Worm (Caenorhabditis elegans) whole organism, late embryonic: ENCODE results near the gene atl-1.

ENCODE experiments used
- C08G9.2 ChIP-seq: sonication (generic microtip); optimal IDR thresholded peaks from 2 replicates; lab custom pipeline; 2016; ENCODE audit warnings: mild to moderate bottlenecking, missing genetic modification characterization, moderate library complexity, missing compliant biosample characterization
- K02D7.2 ChIP-seq: sonication (generic microtip); optimal IDR thresholded peaks from 2 replicates; lab custom pipeline; 2017; ENCODE audit warnings: mild to moderate bottlenecking, missing genetic modification characterization, missing compliant biosample characterization
- K09A11.1 ChIP-seq: sonication (generic microtip); optimal IDR thresholded peaks from 2 replicates; lab custom pipeline; 2017; ENCODE audit warnings: antibody characterized with exemption, mild to moderate bottlenecking, missing genetic modification characterization, missing compliant biosample characterization; ENCODE audit not compliant: insufficient read depth
- T23F11.4 ChIP-seq: fragments of 200-800 bp; sonication (Bioruptor generic); optimal IDR thresholded peaks from 2 replicates; lab custom pipeline; 2018; ENCODE audit warnings: mild to moderate bottlenecking, missing genetic modification characterization, missing compliant biosample characterization
- ceh-2 ChIP-seq: sonication (generic microtip); optimal IDR thresholded peaks from 2 replicates; lab custom pipeline; 2016; ENCODE audit warnings: missing genotype, missing genetic modification characterization, missing compliant biosample characterization
- ceh-22 ChIP-seq: sonication (generic microtip); optimal IDR thresholded peaks from 2 replicates; lab custom pipeline; 2017; ENCODE audit warnings: missing biosample characterization, missing genetic modification characterization
- ceh-24 ChIP-seq: sonication (generic microtip); optimal IDR thresholded peaks from 2 replicates; lab custom pipeline; 2016; ENCODE audit warnings: mild to moderate bottlenecking, missing genetic modification characterization, missing compliant biosample characterization
- ceh-30 ChIP-seq: fragments of 150-350 bp; optimal IDR thresholded peaks from 2 replicates; lab custom pipeline; 2014; ENCODE audit warnings: missing biosample characterization, missing genetic modification characterization
- ceh-34 ChIP-seq: sonication (generic microtip); optimal IDR thresholded peaks from 2 replicates; lab custom pipeline; 2016; ENCODE audit warnings: mild to moderate bottlenecking, missing genetic modification characterization, missing compliant biosample characterization
- ceh-48 ChIP-seq: sonication (generic microtip); optimal IDR thresholded peaks from 2 replicates; lab custom pipeline; 2016; ENCODE audit warnings: missing genetic modification characterization, inconsistent platforms, missing compliant biosample characterization
- ceh-6 ChIP-seq: fragments of 200-800 bp; sonication (Bioruptor generic); optimal IDR thresholded peaks from 2 replicates; lab custom pipeline; 2018; ENCODE audit warnings: mild to moderate bottlenecking, missing genetic modification characterization, missing compliant biosample characterization
- elt-4 ChIP-seq: sonication (generic microtip); optimal IDR thresholded peaks from 2 replicates; lab custom pipeline; 2016; ENCODE audit warnings: missing genetic modification characterization, missing compliant biosample characterization
- eyg-1 ChIP-seq: sonication (generic microtip); optimal IDR thresholded peaks from 2 replicates; lab custom pipeline; 2016; ENCODE audit warnings: missing genotype, missing genetic modification characterization, missing compliant biosample characterization
- fkh-10 ChIP-seq: fragments of 150-350 bp; optimal IDR thresholded peaks from 2 replicates; lab custom pipeline; 2014; ENCODE audit warnings: missing biosample characterization, missing genetic modification reagents, missing genetic modification characterization
- fkh-6 ChIP-seq: sonication (generic microtip); optimal IDR thresholded peaks from 2 replicates; lab custom pipeline; 2016; ENCODE audit warnings: missing genetic modification characterization, missing compliant biosample characterization
- gmeb-2 ChIP-seq: sonication (generic microtip); optimal IDR thresholded peaks from 2 replicates; lab custom pipeline; 2016; ENCODE audit warnings: missing genetic modification characterization, inconsistent platforms, missing compliant biosample characterization
- hlh-15 ChIP-seq: sonication (generic microtip); optimal IDR thresholded peaks from 2 replicates; lab custom pipeline; 2016; ENCODE audit warnings: missing genetic modification characterization, missing compliant biosample characterization
- hlh-6 ChIP-seq: sonication (generic microtip); optimal IDR thresholded peaks from 2 replicates; lab custom pipeline; 2016; ENCODE audit warnings: missing genotype, missing genetic modification characterization, missing compliant biosample characterization
- lim-6 ChIP-seq: sonication (generic microtip); optimal IDR thresholded peaks from 2 replicates; lab custom pipeline; 2016; ENCODE audit warnings: missing genetic modification characterization, missing compliant biosample characterization
- madf-2 ChIP-seq: sonication (generic microtip); optimal IDR thresholded peaks from 2 replicates; lab custom pipeline; 2017; ENCODE audit warnings: missing genetic modification characterization, missing compliant biosample characterization
- nfya-1 ChIP-seq: sonication (generic microtip); optimal IDR thresholded peaks from 2 replicates; lab custom pipeline; 2017; ENCODE audit warnings: missing genetic modification characterization, mild to moderate bottlenecking, missing compliant biosample characterization, antibody characterized with exemption, moderate library complexity
- nhr-11 ChIP-seq: fragments of 150-350 bp; optimal IDR thresholded peaks from 2 replicates; lab custom pipeline; 2014; ENCODE audit warnings: missing biosample characterization, missing genetic modification characterization
- nhr-232 ChIP-seq: sonication (generic microtip); optimal IDR thresholded peaks from 2 replicates; lab custom pipeline; 2016; ENCODE audit warnings: missing genetic modification characterization, missing compliant biosample characterization
- npax-4 ChIP-seq: sonication (generic microtip); optimal IDR thresholded peaks from 2 replicates; lab custom pipeline; 2016; ENCODE audit warnings: missing genetic modification characterization, missing compliant biosample characterization
- odd-2 ChIP-seq: sonication (generic microtip); optimal IDR thresholded peaks from 2 replicates; lab custom pipeline; 2017; ENCODE audit warnings: antibody characterized with exemption, mild to moderate bottlenecking, missing genetic modification characterization, missing compliant biosample characterization
- pag-3 ChIP-seq: sonication (generic microtip); optimal IDR thresholded peaks from 2 replicates; lab custom pipeline; 2016; ENCODE audit warnings: missing compliant biosample characterization, missing genetic modification characterization, borderline replicate concordance
- pax-1 ChIP-seq: fragments of 150-350 bp; optimal IDR thresholded peaks from 2 replicates; lab custom pipeline; 2014; ENCODE audit warnings: missing biosample characterization, missing genetic modification characterization
- pha-4 ChIP-seq: fragments of 150-350 bp; optimal IDR thresholded peaks from 2 replicates; lab custom pipeline; 2018; ENCODE audit warnings: missing biosample characterization, missing genetic modification reagents, missing genetic modification characterization
- pqm-1 ChIP-seq: sonication (generic microtip); optimal IDR thresholded peaks from 2 replicates; lab custom pipeline; 2016; ENCODE audit warnings: missing genetic modification characterization, missing compliant biosample characterization
- pros-1 ChIP-seq: fragments of 150-350 bp; optimal IDR thresholded peaks from 2 replicates; lab custom pipeline; 2014; ENCODE audit warnings: missing biosample characterization, missing genetic modification reagents, missing genetic modification characterization
- ref-2 ChIP-seq: sonication (generic microtip); optimal IDR thresholded peaks from 2 replicates; lab custom pipeline; 2016; ENCODE audit warnings: missing genetic modification characterization, missing compliant biosample characterization
- rnt-1 ChIP-seq: sonication (generic microtip); optimal IDR thresholded peaks from 2 replicates; lab custom pipeline; 2016; ENCODE audit warnings: missing genetic modification characterization, missing compliant biosample characterization
- tbx-2 ChIP-seq: sonication (generic microtip); optimal IDR thresholded peaks from 2 replicates; lab custom pipeline; 2016; ENCODE audit warnings: missing genetic modification characterization, missing compliant biosample characterization
- tbx-7 ChIP-seq: sonication (generic microtip); optimal IDR thresholded peaks from 2 replicates; lab custom pipeline; 2016; ENCODE audit warnings: missing genotype, missing genetic modification characterization, missing compliant biosample characterization
- ttx-3 ChIP-seq: sonication (generic microtip); optimal IDR thresholded peaks from 2 replicates; lab custom pipeline; 2016; ENCODE audit warnings: missing genetic modification reagents, missing genetic modification characterization, missing compliant biosample characterization
- unc-3 ChIP-seq, 2 experiments: fragments of 200-800 bp in 1 of 2; sonication (Bioruptor generic) in 1 of 2; sonication (generic microtip) in 1 of 2; conservative IDR thresholded peaks in 1 of 2; optimal IDR thresholded peaks in 1 of 2; 2 replicates each; pipeline versions ENCODE4 v1.3.6 to Lab custom; 2016 to 2022; ENCODE audit warnings: missing compliant biosample characterization in 2 of 2, missing genetic modification characterization in 2 of 2, missing genetic modification reagents in 1 of 2
- unc-42 ChIP-seq: sonication (generic microtip); optimal IDR thresholded peaks from 2 replicates; lab custom pipeline; 2016; ENCODE audit warnings: missing genotype, missing genetic modification characterization, missing compliant biosample characterization
- unc-86 ChIP-seq: sonication (generic microtip); optimal IDR thresholded peaks from 2 replicates; lab custom pipeline; 2016; ENCODE audit warnings: missing genetic modification characterization, missing compliant biosample characterization
- zip-5 ChIP-seq: sonication (generic microtip); optimal IDR thresholded peaks from 2 replicates; lab custom pipeline; 2016; ENCODE audit warnings: missing genetic modification characterization, missing compliant biosample characterization

Gene atl-1

DNA sequence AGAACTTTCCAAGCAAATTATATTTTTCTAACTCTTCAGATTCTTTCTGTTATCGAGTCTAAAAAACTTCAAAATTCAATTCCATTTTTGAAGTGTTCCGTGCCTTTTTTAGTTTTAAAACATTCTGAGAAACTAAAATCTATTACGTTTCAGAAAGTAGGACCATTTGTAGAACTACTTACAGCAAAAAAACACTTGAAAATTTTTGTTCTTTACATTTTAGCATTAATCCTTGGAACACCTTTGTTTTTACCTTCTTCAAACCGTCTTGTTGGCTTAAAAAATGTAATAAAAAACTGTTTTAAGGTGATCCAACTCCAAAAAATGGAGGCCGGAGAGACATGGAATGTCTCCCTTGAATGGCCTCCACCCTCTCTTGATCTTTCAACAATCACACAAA is 37.1 kb downstream of the atl-1 start, which contains the start of gene dop-2:
dop-2 (plus strand) TSS at position 301 of the 400 bp plus-strand sequence.
- TF ChIP-seq nhr-232 (tag; lab: Kevin White, UChicago) (no peak), hlh-6 (tag; lab: Kevin White, UChicago) (no peak), ceh-30 (no peak), K09A11.1 (tag; lab: Kevin White, UChicago) (no peak), C08G9.2 (tag; lab: Kevin White, UChicago) (no peak), pag-3 (tag; lab: Kevin White, UChicago) (no peak), rnt-1 (tag; lab: Kevin White, UChicago) (no peak), pax-1 (tag; lab: Kevin White, UChicago) (no peak), fkh-6 (tag; lab: Kevin White, UChicago) (no peak), lim-6 (tag; lab: Kevin White, UChicago) (no peak), elt-4 (tag; lab: Kevin White, UChicago) (no peak), ceh-22 (tag; lab: Kevin White, UChicago) (no peak), gmeb-2 (tag; lab: Kevin White, UChicago) (no peak), odd-2 (tag; lab: Kevin White, UChicago) (no peak), ceh-2 (tag; lab: Kevin White, UChicago) (no peak), tbx-2 (no peak), ttx-3 (no peak), tbx-7 (tag; lab: Kevin White, UChicago) (no peak)

DNA sequence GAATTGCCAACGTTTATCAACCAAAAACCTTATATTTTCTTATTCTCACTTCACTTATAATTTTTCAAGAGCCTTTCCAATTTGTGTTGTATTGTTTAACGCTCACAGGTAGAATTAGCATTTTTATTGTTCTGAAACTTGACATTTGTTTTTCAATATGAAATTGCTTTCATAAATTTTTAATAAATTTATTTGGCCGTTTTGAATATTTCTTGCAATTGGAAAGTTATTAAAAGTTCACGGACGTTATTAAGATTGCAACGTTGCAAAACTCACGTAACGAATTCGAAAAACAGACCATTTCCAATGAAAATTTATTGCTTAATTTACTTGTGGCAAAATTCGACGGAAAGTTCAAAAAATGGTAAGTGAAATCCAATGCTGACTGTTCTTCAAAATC is 55.1 kb downstream of the atl-1 start, which contains the start of gene K09G1.2:
K09G1.2 (plus strand) TSS at position 301 of the 400 bp plus-strand sequence.
- TF ChIP-seq unc-3 (GFP tag; conservative IDR thresholded peaks at IDR 0.05; lab: Robert Waterston, UW) = no peak
- no peak for TF ChIP-seq unc-3 (tag; optimal IDR thresholded peaks at IDR 0.05; lab: Kevin White, UChicago)
- no peak for TF ChIP-seq unc-86 (tag; lab: Kevin White, UChicago)
- no peak for TF ChIP-seq pha-4 (tag; lab: Kevin White, UChicago)
- no peak for TF ChIP-seq zip-5 (tag; lab: Kevin White, UChicago)
- no peak for TF ChIP-seq C08G9.2 (tag; lab: Kevin White, UChicago)
- TF ChIP-seq elt-4 (tag; lab: Kevin White, UChicago) = no peak
- no peak for TF ChIP-seq pros-1 (tag; lab: Kevin White, UChicago)
- TF ChIP-seq ref-2 (tag; lab: Kevin White, UChicago) = no peak
- no peak for TF ChIP-seq ceh-48 (tag; lab: Kevin White, UChicago)
- TF ChIP-seq ceh-24 = no peak
- no peak for TF ChIP-seq madf-2 (tag; lab: Kevin White, UChicago)
- TF ChIP-seq T23F11.4 = no peak
- TF ChIP-seq odd-2 (tag; lab: Kevin White, UChicago) = no peak
- TF ChIP-seq nhr-11 (tag; lab: Kevin White, UChicago) = no peak
- no peak for TF ChIP-seq K02D7.2 (tag; lab: Kevin White, UChicago)
- no peak for TF ChIP-seq pqm-1 (tag; lab: Kevin White, UChicago)

DNA sequence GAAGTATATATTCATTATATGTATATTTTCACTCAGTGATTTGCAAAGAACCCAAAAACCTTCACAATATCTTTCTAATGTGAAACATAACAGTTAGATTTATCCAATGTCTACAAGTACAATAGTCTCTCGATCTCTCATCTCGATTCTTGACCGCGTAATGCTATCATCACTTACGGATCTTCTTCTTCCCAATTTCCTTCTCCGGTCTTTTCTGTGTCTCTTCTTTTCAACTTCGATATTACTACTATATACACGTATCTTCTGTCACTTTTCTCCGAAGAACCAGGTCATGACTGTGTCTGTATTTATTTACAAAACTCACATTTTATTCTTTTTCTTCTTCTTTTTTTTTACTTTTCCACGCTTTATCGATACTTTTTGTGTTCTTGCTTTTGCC is 56.8 kb downstream of the atl-1 start:
- no peak for TF ChIP-seq T23F11.4
- TF ChIP-seq fkh-10 = no peak
- no peak for TF ChIP-seq madf-2 (tag; lab: Kevin White, UChicago)
- TF ChIP-seq unc-42 = no peak
- TF ChIP-seq ceh-6 (GFP tag; lab: Kevin White, UChicago) = no peak
- no peak for TF ChIP-seq eyg-1 (tag; lab: Kevin White, UChicago)
- no peak for TF ChIP-seq hlh-6 (tag; lab: Kevin White, UChicago)
- TF ChIP-seq K02D7.2 (tag; lab: Kevin White, UChicago) = no peak
- no peak for TF ChIP-seq unc-3 (GFP tag; conservative IDR thresholded peaks at IDR 0.05; lab: Robert Waterston, UW)
- TF ChIP-seq unc-3 (tag; optimal IDR thresholded peaks at IDR 0.05; lab: Kevin White, UChicago) = no peak
- TF ChIP-seq ceh-34 (tag; lab: Kevin White, UChicago) = no peak
- TF ChIP-seq, all 69 proteins: peak for 0

ce11 chrV:9587619-9588018 is 57.8 kb downstream of the atl-1 start:
- TF ChIP-seq ceh-34 (tag; lab: Kevin White, UChicago) (no peak), nfya-1 (tag; lab: Kevin White, UChicago) (no peak), npax-4 (no peak), eyg-1 (tag; lab: Kevin White, UChicago) (no peak), hlh-15 (no peak), pha-4 (tag; lab: Kevin White, UChicago) (no peak)
